Worm (Caenorhabditis elegans): Measurements from ENCODE around the gene mrps-28.

mrps-28 gene

DNA sequence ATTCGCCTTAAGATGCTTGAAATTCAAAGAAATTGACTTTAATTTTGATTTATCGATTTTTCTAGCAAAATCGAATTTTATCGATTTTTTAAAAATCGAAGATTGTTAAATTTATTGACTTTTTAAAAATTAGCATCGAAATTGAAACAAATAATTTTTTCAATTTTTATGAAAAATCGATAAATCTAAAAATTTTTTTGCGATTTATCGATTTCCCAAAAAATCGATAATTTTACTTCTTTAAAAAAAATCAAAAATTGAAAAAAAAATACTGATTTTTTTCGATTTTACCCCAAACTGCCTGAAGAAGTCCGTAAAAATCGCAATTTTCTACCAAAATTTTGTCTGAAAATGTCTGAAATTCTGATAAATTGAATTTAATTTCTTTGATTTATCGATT lies 47.9 kb downstream of the mrps-28 start:
- TF ChIP-seq ceh-82 (tag; optimal IDR thresholded peaks at IDR 0.05) (no peak), unc-55 (GFP tag; optimal IDR thresholded peaks at IDR 0.05) (no peak), F13H6.1 (tag; optimal IDR thresholded peaks at IDR 0.05) (no peak), peb-1 (tag; optimal IDR thresholded peaks at IDR 0.05) (no peak), lsy-2 (tag; optimal IDR thresholded peaks at IDR 0.05) (no peak), nhr-21 (tag; optimal IDR thresholded peaks at IDR 0.05) (no peak), nhr-11 (tag; optimal IDR thresholded peaks at IDR 0.05) (no peak), blmp-1 (tag; optimal IDR thresholded peaks at IDR 0.05; ENCODE audit: insufficient read depth) (no peak), sma-3 (GFP tag; optimal IDR thresholded peaks at IDR 0.05) (no peak), lin-13 (GFP tag; optimal IDR thresholded peaks at IDR 0.05) (no peak), unc-39 (tag; optimal IDR thresholded peaks at IDR 0.05) (no peak), ztf-11 (tag; optimal IDR thresholded peaks at IDR 0.05) (no peak), Y55F3AM.14 (GFP tag; optimal IDR thresholded peaks at IDR 0.05) (no peak)

Measured in whole organism, L2 larva.